Worm (Caenorhabditis elegans) whole organism, L4 larva: ENCODE measurements around the gene Y54G11A.4.

Experiments used
- D1046.2 ChIP-seq: fragments of 200-800 bp; sonication (Bioruptor generic); IDR thresholded peaks from 2 replicates; pipeline ENCODE4 v1.3.6; 2022; ENCODE audit warnings: missing genetic modification characterization, missing compliant biosample characterization
- F10B5.3 ChIP-seq: sonication (generic microtip); optimal IDR thresholded peaks from 2 replicates; lab custom pipeline; 2016; ENCODE audit warnings: mild to moderate bottlenecking, missing genetic modification characterization, missing compliant biosample characterization
- F26F4.8 ChIP-seq: fragments of 200-800 bp; sonication (Bioruptor generic); conservative IDR thresholded peaks from 2 replicates; pipeline ENCODE4 v1.3.6; 2022; ENCODE audit warnings: missing genetic modification characterization, missing compliant biosample characterization
- F44E2.7 ChIP-seq: fragments of 200-800 bp; sonication (Bioruptor generic); IDR thresholded peaks from 2 replicates; pipeline ENCODE4 v2.1.2; 2022; ENCODE audit warnings: missing genetic modification characterization, missing compliant biosample characterization
- R02D3.7 ChIP-seq: fragments of 150-350 bp; sonication (generic microtip); optimal IDR thresholded peaks from 3 replicates; lab custom pipeline; 2014; ENCODE audit warnings: missing biosample characterization, missing genetic modification characterization
- T20F7.1 ChIP-seq: fragments of 200-800 bp; sonication (Bioruptor generic); optimal IDR thresholded peaks from 2 replicates; lab custom pipeline; 2018; ENCODE audit warnings: mild to moderate bottlenecking, missing genetic modification characterization, missing compliant biosample characterization
- Y105C5A.15 ChIP-seq: fragments of 200-800 bp; sonication (Bioruptor generic); IDR thresholded peaks from 2 replicates; pipeline ENCODE4 v1.3.6; 2022; ENCODE audit warnings: missing genetic modification characterization, missing compliant biosample characterization
- Y5F2A.4 ChIP-seq: fragments of 200-800 bp; sonication (Bioruptor generic); optimal IDR thresholded peaks from 2 replicates; lab custom pipeline; 2018; ENCODE audit warnings: mild to moderate bottlenecking, missing genetic modification characterization, missing compliant biosample characterization
- Y75B8A.6 ChIP-seq: fragments of 200-800 bp; sonication (Bioruptor generic); IDR thresholded peaks from 2 replicates; pipeline ENCODE4 v1.3.6; 2022; ENCODE audit warnings: missing genetic modification reagents, missing genetic modification characterization, missing compliant biosample characterization
- ZK337.2 ChIP-seq: fragments of 200-800 bp; sonication (Bioruptor generic); IDR thresholded peaks from 2 replicates; pipeline ENCODE4 v1.3.6; 2022; ENCODE audit warnings: missing genetic modification reagents, missing genetic modification characterization, missing compliant biosample characterization
- aly-2 ChIP-seq: sonication (generic microtip); optimal IDR thresholded peaks from 2 replicates; lab custom pipeline; 2018; ENCODE audit warnings: missing biosample characterization, missing genetic modification characterization
- ceh-20 ChIP-seq: fragments of 200-800 bp; sonication (Bioruptor generic); IDR thresholded peaks from 2 replicates; pipeline ENCODE4 v1.3.6; 2022; ENCODE audit warnings: missing genetic modification reagents, missing genetic modification characterization, missing compliant biosample characterization
- ceh-28 ChIP-seq: fragments of 150-350 bp; optimal IDR thresholded peaks from 2 replicates; lab custom pipeline; 2014; ENCODE audit warnings: missing biosample characterization, missing genetic modification reagents, missing genetic modification characterization
- ceh-62 ChIP-seq: sonication (generic microtip); optimal IDR thresholded peaks from 2 replicates; lab custom pipeline; 2017; ENCODE audit warnings: missing biosample characterization, missing genetic modification characterization
- ceh-82 ChIP-seq: sonication (generic microtip); optimal IDR thresholded peaks from 2 replicates; lab custom pipeline; 2017; ENCODE audit warnings: missing biosample characterization, missing genetic modification characterization
- ces-1 ChIP-seq: fragments of 150-350 bp; sonication (generic microtip); optimal IDR thresholded peaks from 4 replicates; lab custom pipeline; 2014; ENCODE audit warnings: missing biosample characterization, missing genetic modification reagents, missing genetic modification characterization
- daf-12 ChIP-seq: fragments of 150-350 bp; optimal IDR thresholded peaks from 2 replicates; lab custom pipeline; 2014; ENCODE audit warnings: missing biosample characterization, missing genetic modification reagents, missing genetic modification characterization
- daf-19 ChIP-seq: fragments of 200-800 bp; sonication (Bioruptor generic); conservative IDR thresholded peaks from 2 replicates; pipeline ENCODE4 v1.3.6; 2022; ENCODE audit warnings: missing genetic modification characterization, missing compliant biosample characterization
- daf-8 ChIP-seq: fragments of 200-800 bp; sonication (Bioruptor generic); IDR thresholded peaks from 2 replicates; pipeline ENCODE4 v1.3.6; 2022; ENCODE audit warnings: missing genetic modification characterization, missing compliant biosample characterization
- dmd-6 ChIP-seq: fragments of 200-800 bp; sonication (Bioruptor generic); IDR thresholded peaks from 2 replicates; pipeline ENCODE4 v1.3.6; 2022; ENCODE audit warnings: missing genetic modification reagents, missing genetic modification characterization, missing compliant biosample characterization
- fos-1 ChIP-seq: fragments of 150-350 bp; optimal IDR thresholded peaks from 2 replicates; lab custom pipeline; 2014; ENCODE audit warnings: missing biosample characterization, missing genetic modification characterization
- hif-1 ChIP-seq, 2 experiments: sonication (generic microtip); optimal IDR thresholded peaks; 2 replicates each; lab custom pipeline; 2016 to 2017; ENCODE audit warnings: missing compliant biosample characterization in 2 of 2, missing genetic modification characterization in 2 of 2, missing genetic modification reagents in 2 of 2, missing genotype in 2 of 2, mild to moderate bottlenecking in 1 of 2
- hlh-11 ChIP-seq: fragments of 200-800 bp; sonication (Bioruptor generic); optimal IDR thresholded peaks from 2 replicates; lab custom pipeline; 2018; ENCODE audit warnings: mild to moderate bottlenecking, missing genetic modification characterization, missing compliant biosample characterization
- hmg-1.1 ChIP-seq: fragments of 200-800 bp; sonication (Bioruptor generic); IDR thresholded peaks from 2 replicates; pipeline ENCODE4 v1.3.6; 2022; ENCODE audit warnings: missing genetic modification reagents, missing genetic modification characterization, missing compliant biosample characterization
- lim-7 ChIP-seq: fragments of 200-800 bp; sonication (Bioruptor generic); IDR thresholded peaks from 2 replicates; pipeline ENCODE4 v1.3.6; 2022; ENCODE audit warnings: missing genetic modification characterization, missing compliant biosample characterization
- lin-1 ChIP-seq: fragments of 200-800 bp; sonication (Bioruptor generic); IDR thresholded peaks from 2 replicates; pipeline ENCODE4 v1.3.6; 2022; ENCODE audit warnings: missing genetic modification reagents, missing genetic modification characterization, missing compliant biosample characterization
- lin-13 ChIP-seq: fragments of 150-350 bp; optimal IDR thresholded peaks from 2 replicates; lab custom pipeline; 2014; ENCODE audit warnings: missing biosample characterization, missing genetic modification reagents, missing genetic modification characterization
- mdl-1 ChIP-seq, 2 experiments: fragments of 150-350 bp in 1 of 2; sonication (generic microtip) in 1 of 2; optimal IDR thresholded peaks; 2 replicates each; lab custom pipeline; 2014 to 2017; ENCODE audit warnings: missing biosample characterization in 2 of 2, missing genetic modification characterization in 2 of 2
- mdt-29 ChIP-seq: fragments of 200-800 bp; sonication (Bioruptor generic); IDR thresholded peaks from 2 replicates; pipeline ENCODE4 v1.3.6; 2022; ENCODE audit warnings: missing genetic modification reagents, missing genetic modification characterization, missing compliant biosample characterization
- mep-1 ChIP-seq: fragments of 150-350 bp; sonication (generic microtip); optimal IDR thresholded peaks from 3 replicates; lab custom pipeline; 2014; ENCODE audit warnings: missing biosample characterization, missing genetic modification characterization
- mes-2 ChIP-seq: sonication (generic microtip); optimal IDR thresholded peaks from 2 replicates; lab custom pipeline; 2016; ENCODE audit warnings: missing genotype, mild to moderate bottlenecking, missing genetic modification characterization, missing compliant biosample characterization; ENCODE audit not compliant: poor library complexity, severe bottlenecking
- mxl-2 ChIP-seq: fragments of 200-800 bp; sonication (Bioruptor generic); conservative IDR thresholded peaks from 2 replicates; pipeline ENCODE4 v1.3.6; 2022; ENCODE audit warnings: missing genetic modification reagents, missing genetic modification characterization, missing compliant biosample characterization
- mxl-3 ChIP-seq: fragments of 200-800 bp; sonication (Bioruptor generic); optimal IDR thresholded peaks from 2 replicates; lab custom pipeline; 2018; ENCODE audit warnings: mild to moderate bottlenecking, missing genetic modification characterization, missing compliant biosample characterization
- nhr-111 ChIP-seq: fragments of 200-800 bp; sonication (Bioruptor generic); optimal IDR thresholded peaks from 2 replicates; lab custom pipeline; 2018; ENCODE audit warnings: mild to moderate bottlenecking, missing genetic modification characterization, missing compliant biosample characterization
- nhr-28 ChIP-seq: fragments of 150-350 bp; optimal IDR thresholded peaks from 2 replicates; lab custom pipeline; 2014; ENCODE audit warnings: missing biosample characterization, missing genetic modification characterization
- nhr-41 ChIP-seq: fragments of 200-800 bp; sonication (Bioruptor generic); IDR thresholded peaks from 2 replicates; pipeline ENCODE4 v1.3.6; 2022; ENCODE audit warnings: missing genetic modification reagents, missing genetic modification characterization, missing compliant biosample characterization
- nhr-42 ChIP-seq: fragments of 200-800 bp; sonication (Bioruptor generic); IDR thresholded peaks from 2 replicates; pipeline ENCODE4 v1.3.6; 2022; ENCODE audit warnings: missing genetic modification characterization, missing compliant biosample characterization
- nhr-48 ChIP-seq: sonication (generic microtip); optimal IDR thresholded peaks from 2 replicates; lab custom pipeline; 2016; ENCODE audit warnings: mild to moderate bottlenecking, missing genetic modification characterization, missing compliant biosample characterization
- nhr-76 ChIP-seq: fragments of 150-350 bp; optimal IDR thresholded peaks from 2 replicates; lab custom pipeline; 2014; ENCODE audit warnings: missing biosample characterization, missing genetic modification characterization
- pha-4 ChIP-seq, 2 experiments: fragments of 150-350 bp in 1 of 2; fragments of 200-800 bp in 1 of 2; sonication (Bioruptor generic) in 1 of 2; IDR thresholded peaks in 1 of 2; optimal IDR thresholded peaks in 1 of 2; 2 replicates each; pipeline versions ENCODE4 v1.3.6 to Lab custom; 2014 to 2022; ENCODE audit warnings: missing genetic modification characterization in 2 of 2, missing genetic modification reagents in 2 of 2, missing biosample characterization in 1 of 2, missing compliant biosample characterization in 1 of 2
- set-16 ChIP-seq: fragments of 200-800 bp; sonication (Bioruptor generic); IDR thresholded peaks from 2 replicates; pipeline ENCODE4 v1.3.6; 2022; ENCODE audit warnings: missing genetic modification reagents, missing genetic modification characterization, missing compliant biosample characterization
- snpc-1.2 ChIP-seq: fragments of 200-800 bp; sonication (Bioruptor generic); IDR thresholded peaks from 2 replicates; pipeline ENCODE4 v1.3.6; 2022; ENCODE audit warnings: missing genetic modification reagents, missing genetic modification characterization, missing compliant biosample characterization
- spr-1 ChIP-seq: sonication (generic microtip); optimal IDR thresholded peaks from 2 replicates; lab custom pipeline; 2016; ENCODE audit warnings: mild to moderate bottlenecking, missing genetic modification characterization, missing compliant biosample characterization
- tag-97 ChIP-seq: fragments of 200-800 bp; sonication (Bioruptor generic); IDR thresholded peaks from 2 replicates; pipeline ENCODE4 v1.3.6; 2022; ENCODE audit warnings: missing genetic modification characterization, missing compliant biosample characterization
- unc-39 ChIP-seq: sonication (generic microtip); optimal IDR thresholded peaks from 2 replicates; lab custom pipeline; 2017; ENCODE audit warnings: missing biosample characterization, missing genetic modification characterization
- unc-62 ChIP-seq, 3 experiments: fragments of 150-350 bp in 1 of 3; sonication (generic microtip); optimal IDR thresholded peaks in 2 of 3; peaks in 1 of 3; 1 replicate in 1 of 3; 2 replicates in 2 of 3; lab custom pipeline; 2014 to 2017; ENCODE audit warnings: missing biosample characterization in 3 of 3, missing genetic modification characterization in 3 of 3, missing genetic modification reagents in 3 of 3, missing genotype in 1 of 3
- zfp-3 ChIP-seq: fragments of 200-800 bp; sonication (Bioruptor generic); conservative IDR thresholded peaks from 2 replicates; pipeline ENCODE4 v1.3.6; 2022; ENCODE audit warnings: missing genetic modification reagents, missing genetic modification characterization, missing compliant biosample characterization
- ztf-7 ChIP-seq: fragments of 150-350 bp; optimal IDR thresholded peaks from 2 replicates; lab custom pipeline; 2014; ENCODE audit warnings: missing biosample characterization, missing genetic modification characterization

The Y54G11A.4 gene

DNA sequence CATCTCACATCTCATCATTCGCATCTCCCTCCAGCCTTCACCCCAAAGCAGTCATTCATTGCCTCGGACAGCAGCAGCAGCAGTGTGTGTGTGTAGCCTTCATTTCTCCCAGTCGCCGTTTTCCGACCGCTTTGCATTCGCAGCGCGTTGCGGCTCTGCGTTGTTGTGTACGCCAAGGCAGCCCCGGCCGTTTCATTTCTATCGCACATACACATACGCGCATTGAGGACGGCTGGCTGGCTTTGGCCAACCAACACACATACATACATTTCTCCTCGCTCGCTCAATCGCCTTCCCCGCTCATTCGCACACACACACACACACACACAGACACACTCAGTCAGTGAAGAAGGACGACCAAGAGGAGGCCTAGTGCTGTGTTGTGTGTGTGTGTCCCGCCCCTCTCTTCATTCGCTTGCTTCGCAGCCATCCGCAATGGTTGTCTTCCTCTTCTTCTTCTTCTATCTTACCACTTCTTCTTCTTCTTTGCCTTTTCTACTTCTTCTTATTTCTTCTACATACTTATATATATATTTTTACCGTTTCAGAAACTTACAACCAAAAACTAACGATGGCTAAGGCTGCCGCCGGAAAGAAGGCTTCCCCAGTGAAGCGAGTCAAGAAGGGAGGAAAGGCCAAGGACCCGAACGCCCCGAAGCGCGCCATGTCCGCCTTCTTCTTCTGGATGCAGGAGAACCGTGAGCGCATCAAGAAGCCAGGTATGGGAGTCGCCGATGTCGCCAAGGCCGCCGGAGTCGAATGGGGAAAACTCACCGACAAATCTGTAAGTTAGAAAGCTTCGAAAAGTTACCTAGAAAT lies 42.3 kb upstream of the Y54G11A.4 start, which contains the start of gene hmg-1.1 (continued):
- TF ChIP-seq nhr-42 (GFP tag; lab: Robert Waterston, UW) = peak; percentile 63; the same call in 1 of the 2 replicates
- TF ChIP-seq set-16 (GFP tag; lab: Robert Waterston, UW) = peak; percentile 83
- TF ChIP-seq ces-1 (GFP tag; lab: Kevin White, UChicago) = no peak
- peak in 1 of 2 experiments; percentile 81 for TF ChIP-seq mdl-1 (tag; optimal IDR thresholded peaks at IDR 0.05; lab: Kevin White, UChicago)
- TF ChIP-seq daf-12 (tag; lab: Kevin White, UChicago) = no peak
- TF ChIP-seq daf-8 (GFP tag; lab: Robert Waterston, UW) = no peak
- TF ChIP-seq mes-2 = peak; percentile 44
- TF ChIP-seq Y5F2A.4 = no peak
- peak; percentile 30; the same call in 1 of the 2 replicates for TF ChIP-seq mdt-29 (GFP tag; lab: Robert Waterston, UW)
- peak; percentile 83 for TF ChIP-seq nhr-28 (tag; lab: Kevin White, UChicago)
- 0 out of 2 replicates have a peak, but pooled peaks have one; percentile 18 for TF ChIP-seq Y75B8A.6 (GFP tag; lab: Robert Waterston, UW)
- no peak for TF ChIP-seq fos-1 (tag; lab: Kevin White, UChicago)
- TF ChIP-seq ceh-82 (tag; lab: Kevin White, UChicago) = no peak
- no peak for TF ChIP-seq tag-97 (GFP tag; lab: Robert Waterston, UW)
- peak; percentile 76 for TF ChIP-seq T20F7.1 (GFP tag; lab: Kevin White, UChicago)
- 0 out of 2 replicates have a peak, but pooled peaks have one; percentile 31 for TF ChIP-seq zfp-3 (GFP tag; lab: Robert Waterston, UW)
- TF ChIP-seq ceh-20 (GFP tag; lab: Robert Waterston, UW) = peak; percentile 55; the same call in 1 of the 2 replicates
- peak; percentile 95 for TF ChIP-seq lin-13
- TF ChIP-seq D1046.2 (GFP tag; lab: Robert Waterston, UW) = no peak
- TF ChIP-seq ceh-62 (tag; lab: Kevin White, UChicago) = no peak
- TF ChIP-seq unc-39 (tag; lab: Kevin White, UChicago) = no peak
- TF ChIP-seq ceh-28 (tag; lab: Kevin White, UChicago) = no peak
- TF ChIP-seq pha-4 (GFP tag; IDR thresholded peaks at IDR 0.05; lab: Robert Waterston, UW) = peak; percentile 53; the same call in 1 of the 2 replicates
- peak; percentile 46 for TF ChIP-seq pha-4 (tag; optimal IDR thresholded peaks at IDR 0.05; lab: Kevin White, UChicago)
- TF ChIP-seq hif-1 (tag; optimal IDR thresholded peaks at IDR 0.05; lab: Kevin White, UChicago) = peak; percentile 56 to 89
- TF ChIP-seq hlh-11 (tag; lab: Kevin White, UChicago) = peak; percentile 96
- no peak for TF ChIP-seq F10B5.3 (tag; lab: Kevin White, UChicago)
- TF ChIP-seq mxl-3 (GFP tag; lab: Kevin White, UChicago) = peak; percentile 91
- no peak for TF ChIP-seq mxl-2 (GFP tag; lab: Robert Waterston, UW)
- peak; percentile 43 for TF ChIP-seq spr-1 (tag; lab: Kevin White, UChicago)
- TF ChIP-seq lin-1 = peak; percentile 66
- TF ChIP-seq nhr-76 (tag; lab: Kevin White, UChicago) = no peak
- peak; percentile 41 for TF ChIP-seq nhr-48 (tag; lab: Kevin White, UChicago)
- peak; percentile 21 for TF ChIP-seq ztf-7 (tag; lab: Kevin White, UChicago)
- TF ChIP-seq F26F4.8 = no peak
- TF ChIP-seq daf-19 (GFP tag; lab: Robert Waterston, UW) = no peak
- no peak for TF ChIP-seq F44E2.7 (GFP tag; lab: Robert Waterston, UW)
- peak; percentile 71 for TF ChIP-seq dmd-6
- TF ChIP-seq hmg-1.1 = peak; percentile 94
- no peak for TF ChIP-seq ZK337.2 (GFP tag; lab: Robert Waterston, UW)
- peak; percentile 5 for TF ChIP-seq nhr-111 (GFP tag; lab: Kevin White, UChicago)
- peak; percentile 30; the same call in 1 of the 2 replicates for TF ChIP-seq lim-7 (GFP tag; lab: Robert Waterston, UW)
- no peak for TF ChIP-seq R02D3.7 (tag; lab: Kevin White, UChicago)
- TF ChIP-seq snpc-1.2 (GFP tag; lab: Robert Waterston, UW) = no peak
- TF ChIP-seq unc-62 (GFP tag; optimal IDR thresholded peaks at IDR 0.05 in 1 of 2; lab: Kevin White, UChicago) = peak in 1 of 2 experiments; percentile 99
- TF ChIP-seq unc-62 (tag; optimal IDR thresholded peaks at IDR 0.05; lab: Kevin White, UChicago) = no peak
- peak; percentile 94 for TF ChIP-seq mep-1 (tag; lab: Kevin White, UChicago)
- no peak for TF ChIP-seq Y105C5A.15 (GFP tag; lab: Robert Waterston, UW)
- TF ChIP-seq nhr-41 (GFP tag; lab: Robert Waterston, UW) = no peak
- no peak for TF ChIP-seq aly-2 (tag; lab: Kevin White, UChicago)
